Fruit fly (Drosophila melanogaster) whole organism, embryonic: ENCODE results near the gene CG5180.

Experiments
- Ada2b ChIP-seq: fragments of 200-800 bp; sonication (Bioruptor generic); IDR thresholded peaks from 2 replicates; pipeline ENCODE4 v1.3.6; 2022; ENCODE audit warnings: missing biosample characterization, missing genetic modification characterization
- Bdp1 ChIP-seq: fragments of 200-800 bp; sonication (Bioruptor generic); optimal IDR thresholded peaks from 3 replicates; lab custom pipeline; 2016; ENCODE audit warnings: missing biosample characterization, missing genetic modification characterization
- CG10431 ChIP-seq: fragments of 200-800 bp; sonication (Bioruptor generic); optimal IDR thresholded peaks from 3 replicates; lab custom pipeline; 2018; ENCODE audit warnings: missing biosample characterization, mild to moderate bottlenecking, missing genetic modification characterization
- CG10462 ChIP-seq: fragments of 200-800 bp; sonication (Bioruptor generic); optimal IDR thresholded peaks from 2 replicates; lab custom pipeline; 2016; ENCODE audit warnings: missing biosample characterization, missing genetic modification characterization
- CG11696 ChIP-seq: fragments of 200-800 bp; sonication (Bioruptor generic); IDR thresholded peaks from 2 replicates; pipeline ENCODE4 v1.3.6; 2022; ENCODE audit warnings: missing biosample characterization, missing genetic modification characterization
- CG13123 ChIP-seq: fragments of 200-800 bp; sonication (Bioruptor generic); optimal IDR thresholded peaks from 2 replicates; lab custom pipeline; 2016; ENCODE audit warnings: missing biosample characterization, missing genetic modification characterization
- CG15696 ChIP-seq: fragments of 200-800 bp; sonication (Bioruptor generic); optimal IDR thresholded peaks from 2 replicates; lab custom pipeline; 2019; ENCODE audit warnings: missing biosample characterization, mild to moderate bottlenecking, missing genetic modification characterization, moderate library complexity
- CG17568 ChIP-seq: fragments of 200-800 bp; sonication (Bioruptor generic); optimal IDR thresholded peaks from 2 replicates; lab custom pipeline; 2018; ENCODE audit warnings: missing biosample characterization, mild to moderate bottlenecking, missing genetic modification characterization, moderate library complexity
- CG30431 ChIP-seq: fragments of 200-800 bp; sonication (Bioruptor generic); optimal IDR thresholded peaks from 2 replicates; lab custom pipeline; 2017; ENCODE audit warnings: missing biosample characterization, missing genetic modification characterization
- CG3065 ChIP-seq: fragments of 200-800 bp; sonication (Bioruptor generic); optimal IDR thresholded peaks from 2 replicates; lab custom pipeline; 2016; ENCODE audit warnings: missing biosample characterization, missing genetic modification characterization
- CG3163 ChIP-seq: fragments of 200-800 bp; sonication (Bioruptor generic); optimal IDR thresholded peaks from 3 replicates; lab custom pipeline; 2016; ENCODE audit warnings: missing biosample characterization, missing genetic modification characterization
- CG32767 ChIP-seq: fragments of 200-800 bp; sonication (Bioruptor generic); IDR thresholded peaks from 2 replicates; pipeline ENCODE4 v1.3.6; 2022; ENCODE audit warnings: missing biosample characterization, missing genetic modification characterization
- CG3281 ChIP-seq: fragments of 200-800 bp; sonication (Bioruptor generic); optimal IDR thresholded peaks from 3 replicates; lab custom pipeline; 2017; ENCODE audit warnings: missing biosample characterization, mild to moderate bottlenecking, missing genetic modification characterization
- CG33213 ChIP-seq: fragments of 200-800 bp; sonication (Bioruptor generic); optimal IDR thresholded peaks from 3 replicates; lab custom pipeline; 2016; ENCODE audit warnings: missing biosample characterization, missing genetic modification characterization
- CG4282 ChIP-seq: fragments of 200-800 bp; sonication (Bioruptor generic); optimal IDR thresholded peaks from 2 replicates; lab custom pipeline; 2016; ENCODE audit warnings: missing biosample characterization, missing genetic modification characterization
- CG4360 ChIP-seq: fragments of 200-800 bp; sonication (Bioruptor generic); IDR thresholded peaks from 2 replicates; pipeline ENCODE4 v1.3.6; 2022; ENCODE audit warnings: missing biosample characterization, missing genetic modification characterization
- CG4730 ChIP-seq: fragments of 200-800 bp; sonication (Bioruptor generic); IDR thresholded peaks from 2 replicates; pipeline ENCODE4 v1.3.6; 2022; ENCODE audit warnings: missing biosample characterization, missing genetic modification characterization
- CG4854 ChIP-seq: fragments of 200-800 bp; sonication (Bioruptor generic); optimal IDR thresholded peaks from 2 replicates; lab custom pipeline; 2016; ENCODE audit warnings: missing biosample characterization, missing genetic modification characterization, inconsistent platforms
- CG7786 ChIP-seq: fragments of 200-800 bp; sonication (Bioruptor generic); optimal IDR thresholded peaks from 2 replicates; lab custom pipeline; 2016; ENCODE audit warnings: missing biosample characterization, missing genetic modification characterization
- CG8281 ChIP-seq: fragments of 200-800 bp; sonication (Bioruptor generic); optimal IDR thresholded peaks from 2 replicates; lab custom pipeline; 2018; ENCODE audit warnings: missing biosample characterization, mild to moderate bottlenecking, missing genetic modification characterization, moderate library complexity
- CG9797 ChIP-seq: fragments of 200-800 bp; sonication (Bioruptor generic); optimal IDR thresholded peaks from 3 replicates; lab custom pipeline; 2018; ENCODE audit warnings: missing biosample characterization, mild to moderate bottlenecking, missing genetic modification characterization
- CTCF ChIP-seq: fragments of 200-800 bp; sonication (Bioruptor generic); optimal IDR thresholded peaks from 2 replicates; lab custom pipeline; 2017; ENCODE audit warnings: missing biosample characterization, mild to moderate bottlenecking, missing genetic modification characterization, moderate library complexity
- HmgD ChIP-seq: fragments of 200-800 bp; sonication (Bioruptor generic); optimal IDR thresholded peaks from 3 replicates; lab custom pipeline; 2016; ENCODE audit warnings: missing biosample characterization, missing genetic modification characterization
- Med ChIP-seq: fragments of 200-800 bp; sonication (Bioruptor generic); peaks from one replicate; lab custom pipeline; 2016; ENCODE audit warnings: missing biosample characterization, missing genetic modification characterization, mild to moderate bottlenecking, inconsistent platforms, moderate library complexity
- Nf-YA ChIP-seq: fragments of 200-800 bp; sonication (Bioruptor generic); IDR thresholded peaks from 2 replicates; pipeline ENCODE4 v1.3.6; 2022; ENCODE audit warnings: missing biosample characterization, missing genetic modification characterization
- Oaz ChIP-seq: fragments of 200-800 bp; sonication (Bioruptor generic); IDR thresholded peaks from 2 replicates; pipeline ENCODE4 v1.3.6; 2022; ENCODE audit warnings: missing biosample characterization, missing genetic modification characterization
- Optix ChIP-seq: fragments of 200-800 bp; sonication (Bioruptor generic); IDR thresholded peaks from 3 replicates; pipeline ENCODE4 v1.3.6; 2022; ENCODE audit warnings: missing biosample characterization, missing genetic modification characterization
- Rfx ChIP-seq: fragments of 200-800 bp; sonication (Bioruptor generic); IDR thresholded peaks from 2 replicates; pipeline ENCODE4 v1.3.6; 2022; ENCODE audit warnings: missing biosample characterization, missing genetic modification characterization
- Rx ChIP-seq: fragments of 200-800 bp; sonication (Bioruptor generic); IDR thresholded peaks from 2 replicates; pipeline ENCODE4 v1.3.6; 2022; ENCODE audit warnings: missing biosample characterization, missing genetic modification characterization
- Six4 ChIP-seq: fragments of 200-800 bp; sonication (Bioruptor generic); optimal IDR thresholded peaks from 2 replicates; lab custom pipeline; 2016; ENCODE audit warnings: missing biosample characterization, missing genetic modification characterization
- Xrp1 ChIP-seq: fragments of 200-800 bp; sonication (Bioruptor generic); IDR thresholded peaks from 2 replicates; pipeline ENCODE4 v1.3.6; 2022; ENCODE audit warnings: missing biosample characterization, missing genetic modification characterization
- al ChIP-seq: fragments of 200-800 bp; sonication (Bioruptor generic); IDR thresholded peaks from 2 replicates; pipeline ENCODE4 v1.3.6; 2022; ENCODE audit warnings: missing biosample characterization, missing genetic modification characterization
- crp ChIP-seq, 2 experiments: fragments of 200-800 bp; sonication (Bioruptor generic); optimal IDR thresholded peaks; 2 replicates in 1 of 2; 3 replicates in 1 of 2; lab custom pipeline; 2017; ENCODE audit warnings: missing biosample characterization in 2 of 2, missing genetic modification characterization in 2 of 2, mild to moderate bottlenecking in 1 of 2, moderate library complexity in 1 of 2
- cwo ChIP-seq: fragments of 200-800 bp; sonication (Bioruptor generic); optimal IDR thresholded peaks from 3 replicates; lab custom pipeline; 2017; ENCODE audit warnings: missing biosample characterization, missing genetic modification characterization, mild to moderate bottlenecking, moderate library complexity, missing genetic modification reagents
- da ChIP-seq: fragments of 200-800 bp; sonication (Bioruptor generic); optimal IDR thresholded peaks from 2 replicates; lab custom pipeline; 2016; ENCODE audit warnings: missing biosample characterization, missing genetic modification characterization
- emc ChIP-seq: fragments of 200-800 bp; sonication (Bioruptor generic); optimal IDR thresholded peaks from 2 replicates; lab custom pipeline; 2016; ENCODE audit warnings: missing biosample characterization, missing genetic modification characterization
- ewg ChIP-seq: fragments of 200-800 bp; sonication (Bioruptor generic); optimal IDR thresholded peaks from 3 replicates; lab custom pipeline; 2017; ENCODE audit warnings: mild to moderate bottlenecking, missing biosample characterization, missing genetic modification reagents, missing genetic modification characterization
- fu2 ChIP-seq: fragments of 200-800 bp; sonication (Bioruptor generic); optimal IDR thresholded peaks from 2 replicates; lab custom pipeline; 2016; ENCODE audit warnings: missing biosample characterization, missing genetic modification characterization
- ind ChIP-seq: fragments of 200-800 bp; sonication (Bioruptor generic); optimal IDR thresholded peaks from 3 replicates; lab custom pipeline; 2016; ENCODE audit warnings: missing biosample characterization, missing genetic modification characterization
- kah ChIP-seq: fragments of 200-800 bp; sonication (Bioruptor generic); optimal IDR thresholded peaks from 2 replicates; lab custom pipeline; 2018; ENCODE audit warnings: missing biosample characterization, mild to moderate bottlenecking, missing genetic modification characterization
- kay ChIP-seq: fragments of 200-800 bp; sonication (Bioruptor generic); optimal IDR thresholded peaks from 2 replicates; lab custom pipeline; 2016; ENCODE audit warnings: missing biosample characterization, missing genetic modification characterization
- knrl ChIP-seq: fragments of 200-800 bp; sonication (Bioruptor generic); IDR thresholded peaks from 3 replicates; pipeline ENCODE4 v1.3.6; 2022; ENCODE audit warnings: missing biosample characterization, missing genetic modification characterization; ENCODE audit not compliant: partially characterized antibody
- lbe ChIP-seq: fragments of 200-800 bp; sonication (Bioruptor generic); optimal IDR thresholded peaks from 2 replicates; lab custom pipeline; 2016; ENCODE audit warnings: missing biosample characterization, mild to moderate bottlenecking, missing genetic modification characterization
- luna ChIP-seq: fragments of 200-800 bp; sonication (Bioruptor generic); optimal IDR thresholded peaks from 2 replicates; lab custom pipeline; 2016; ENCODE audit warnings: missing biosample characterization, missing genetic modification characterization
- nau ChIP-seq: fragments of 200-800 bp; sonication (Bioruptor generic); optimal IDR thresholded peaks from 3 replicates; lab custom pipeline; 2017; ENCODE audit warnings: missing biosample characterization, mild to moderate bottlenecking, missing genetic modification characterization, missing genetic modification reagents
- onecut ChIP-seq: fragments of 200-800 bp; sonication (Bioruptor generic); IDR thresholded peaks from 2 replicates; pipeline ENCODE4 v1.3.6; 2022; ENCODE audit warnings: missing biosample characterization, missing genetic modification characterization
- pita ChIP-seq: fragments of 200-800 bp; sonication (Bioruptor generic); optimal IDR thresholded peaks from 2 replicates; lab custom pipeline; 2017; ENCODE audit warnings: missing biosample characterization, mild to moderate bottlenecking, missing genetic modification characterization
- repo ChIP-seq: fragments of 200-800 bp; sonication (Bioruptor generic); optimal IDR thresholded peaks from 2 replicates; lab custom pipeline; 2016; ENCODE audit warnings: missing biosample characterization, missing genetic modification characterization
- sob ChIP-seq: fragments of 200-800 bp; sonication (Bioruptor generic); IDR thresholded peaks from 2 replicates; pipeline ENCODE4 v1.3.6; 2022; ENCODE audit warnings: missing biosample characterization, missing genetic modification characterization
- unc-4 ChIP-seq: fragments of 200-800 bp; sonication (Bioruptor generic); IDR thresholded peaks from 2 replicates; pipeline ENCODE4 v1.3.6; 2022; ENCODE audit warnings: missing biosample characterization, missing genetic modification characterization; ENCODE audit not compliant: partially characterized antibody
- zfh2 ChIP-seq: fragments of 200-800 bp; sonication (Bioruptor generic); optimal IDR thresholded peaks from 2 replicates; lab custom pipeline; 2016; ENCODE audit warnings: missing biosample characterization, missing genetic modification characterization

The CG5180 gene

dm6 chr3R:20542283-20543144 is 15.2 kb upstream of the CG5180 start (continued):
- peak; percentile 20 for TF ChIP-seq kay (GFP tag; lab: Kevin White, UChicago)
- TF ChIP-seq Nf-YA (GFP tag; lab: Robert Waterston, UW): no peak
- peak; percentile 49 for TF ChIP-seq sob (GFP tag; lab: Robert Waterston, UW)
- no peak for TF ChIP-seq CG30431 (GFP tag; lab: Kevin White, UChicago)
- TF ChIP-seq unc-4 (GFP tag; lab: Robert Waterston, UW): no peak
- TF ChIP-seq Med (GFP tag; lab: Kevin White, UChicago): peak; percentile 34
- TF ChIP-seq CG4360 (GFP tag; lab: Robert Waterston, UW): no peak
- peak; percentile 16 for TF ChIP-seq CG8281
- no peak for TF ChIP-seq ind (GFP tag; lab: Kevin White, UChicago)
- TF ChIP-seq pita (GFP tag; lab: Kevin White, UChicago): no peak
- peak; percentile 34 for TF ChIP-seq Six4 (GFP tag; lab: Kevin White, UChicago)
- TF ChIP-seq CG11696 (GFP tag; lab: Robert Waterston, UW): no peak
- no peak for TF ChIP-seq CG4730 (GFP tag; lab: Robert Waterston, UW)
- no peak for TF ChIP-seq CG10462 (GFP tag; lab: Kevin White, UChicago)
- peak; percentile 32; the same call in 1 of the 2 replicates for TF ChIP-seq onecut (GFP tag; lab: Robert Waterston, UW)
- TF ChIP-seq CG15696: peak; percentile 90
- no peak for TF ChIP-seq CG9797 (GFP tag; lab: Kevin White, UChicago)
- no peak for TF ChIP-seq Rx (GFP tag; lab: Robert Waterston, UW)
- no peak for TF ChIP-seq CG4854 (GFP tag; lab: Kevin White, UChicago)
- TF ChIP-seq crp (GFP tag; optimal IDR thresholded peaks at IDR 0.05; lab: Kevin White, UChicago): no peak
- TF ChIP-seq cwo (GFP tag; lab: Kevin White, UChicago): peak; percentile 11
- TF ChIP-seq nau: no peak
- TF ChIP-seq al (GFP tag; lab: Robert Waterston, UW): no peak
- no peak for TF ChIP-seq CTCF (GFP tag; lab: Kevin White, UChicago)
- no peak for TF ChIP-seq CG33213 (GFP tag; lab: Kevin White, UChicago)
- TF ChIP-seq CG7786 (GFP tag; lab: Kevin White, UChicago): no peak
- no peak for TF ChIP-seq Oaz (GFP tag; lab: Robert Waterston, UW)
- TF ChIP-seq lbe (GFP tag; lab: Kevin White, UChicago): no peak
- TF ChIP-seq Bdp1: no peak
- no peak for TF ChIP-seq Optix (GFP tag; lab: Robert Waterston, UW)
- no peak for TF ChIP-seq emc (GFP tag; lab: Kevin White, UChicago)
- TF ChIP-seq repo (GFP tag; lab: Kevin White, UChicago): no peak
- no peak for TF ChIP-seq luna
- TF ChIP-seq CG10431 (GFP tag; lab: Kevin White, UChicago): peak; percentile 3
- peak; percentile 27 for TF ChIP-seq CG3281
- peak; percentile 56 for TF ChIP-seq kah (GFP tag; lab: Kevin White, UChicago)
- TF ChIP-seq Rfx: no peak; the same call in 1 of the 2 replicates
- peak; percentile 74 for TF ChIP-seq Xrp1
- TF ChIP-seq CG17568 (GFP tag; lab: Kevin White, UChicago): peak; percentile 42
- no peak for TF ChIP-seq CG3163
- TF ChIP-seq HmgD (GFP tag; lab: Kevin White, UChicago): no peak
- no peak for TF ChIP-seq CG4282 (GFP tag; lab: Kevin White, UChicago)
- peak; percentile 9 for TF ChIP-seq CG3065 (GFP tag; lab: Kevin White, UChicago)
- no peak for TF ChIP-seq knrl
- TF ChIP-seq Ada2b (GFP tag; lab: Robert Waterston, UW): no peak
- TF ChIP-seq fu2: no peak
- TF ChIP-seq CG13123 (GFP tag; lab: Kevin White, UChicago): peak; percentile 38
- no peak for TF ChIP-seq ewg (GFP tag; lab: Kevin White, UChicago)
- no peak for TF ChIP-seq zfh2 (GFP tag; lab: Kevin White, UChicago)
- no peak for TF ChIP-seq CG32767 (GFP tag; lab: Robert Waterston, UW)
- no peak for TF ChIP-seq da (GFP tag; lab: Kevin White, UChicago)
